Fruit fly (Drosophila melanogaster): ENCODE results near the gene CG34126.

DNA sequence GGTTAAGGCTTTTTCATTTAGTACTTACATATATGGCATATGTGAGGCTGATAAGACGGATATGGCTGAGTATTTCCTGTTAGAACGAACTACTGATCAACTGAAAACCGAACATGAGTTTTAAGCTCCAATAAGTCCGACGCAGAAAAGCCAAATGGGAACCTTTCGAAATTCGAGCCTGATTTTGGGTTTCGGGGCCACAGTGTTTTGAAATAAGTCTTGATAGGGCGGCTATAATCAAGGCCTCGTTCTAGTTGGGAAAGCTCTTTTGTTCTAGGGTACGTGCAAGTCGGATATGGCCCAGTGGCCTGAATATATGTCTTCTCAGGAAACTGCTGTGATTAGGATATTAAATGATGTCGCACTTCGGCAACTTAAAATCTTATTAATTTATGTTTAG is 46.7 kb downstream of the CG34126 start, which contains the start of gene vkg:
- TF ChIP-seq CG7101 (tag; optimal IDR thresholded peaks at IDR 0.05): no peak
- TF ChIP-seq bab1 (GFP tag; optimal IDR thresholded peaks at IDR 0.05): no peak
- TF ChIP-seq Mnt (GFP tag; optimal IDR thresholded peaks at IDR 0.05): no peak
- no peak for TF ChIP-seq cic (GFP tag; optimal IDR thresholded peaks at IDR 0.05)
- TF ChIP-seq CG33017 (tag; optimal IDR thresholded peaks at IDR 0.05): no peak
- no peak for TF ChIP-seq CG7045 (GFP tag; optimal IDR thresholded peaks at IDR 0.05)
- no peak for TF ChIP-seq CG14711 (tag; optimal IDR thresholded peaks at IDR 0.05)
- no peak for TF ChIP-seq pad (GFP tag; optimal IDR thresholded peaks at IDR 0.05)
- TF ChIP-seq Hr96 (GFP tag; optimal IDR thresholded peaks at IDR 0.05): no peak
- TF ChIP-seq kay (GFP tag; ENCODE audit: borderline replicate concordance): no peak

All from whole organism, adult.